Fruit fly (Drosophila melanogaster): ENCODE results near the gene robo2.
A peak's percentile ranks its signal among the peaks of the same experiment; 100 is the strongest.

Gene robo2

DNA sequence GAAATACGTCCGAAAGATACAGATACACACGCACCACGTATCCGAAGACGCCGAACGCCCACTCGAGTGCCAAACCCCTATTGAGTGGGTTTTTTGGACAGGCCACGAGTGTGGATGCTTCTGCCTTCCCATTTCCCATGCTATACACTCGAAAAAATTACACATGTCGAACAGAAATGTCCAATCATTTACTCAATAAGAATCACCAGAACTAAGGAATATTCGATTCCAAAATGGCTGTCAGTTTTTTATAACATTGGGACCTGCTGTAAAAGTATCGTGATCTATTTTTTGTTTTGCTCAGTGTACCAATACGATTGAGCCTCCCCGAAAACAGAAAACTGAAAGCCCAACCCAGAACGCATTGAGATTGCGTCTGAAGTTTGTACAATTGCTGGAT is 2.5 kb upstream of the robo2 start (continued):
- TF ChIP-seq da (GFP tag; optimal IDR thresholded peaks at IDR 0.05) (peak; percentile 45), gce (GFP tag; IDR thresholded peaks at IDR 0.05) (0 out of 3 replicates have a peak, but pooled peaks have one; percentile 43), bigmax (GFP tag; optimal IDR thresholded peaks at IDR 0.05) (no peak), CG2199 (GFP tag; IDR thresholded peaks at IDR 0.05) (0 out of 3 replicates have a peak, but pooled peaks have one; percentile 58), corto (GFP tag; optimal IDR thresholded peaks at IDR 0.05) (no peak), Sox100B (GFP tag; optimal IDR thresholded peaks at IDR 0.05) (peak; percentile 60), Rx (GFP tag; IDR thresholded peaks at IDR 0.05) (peak; percentile 58), rib (GFP tag; IDR thresholded peaks at IDR 0.05) (no peak), Gug (GFP tag; IDR thresholded peaks at IDR 0.05) (peak; percentile 59; the same call in 2 of the 4 replicates), CG12299 (tag; optimal IDR thresholded peaks at IDR 0.05) (no peak), CG31365 (tag; optimal IDR thresholded peaks at IDR 0.05) (peak; percentile 18), phol (tag; optimal IDR thresholded peaks at IDR 0.05) (peak; percentile 88), CG17568 (GFP tag; optimal IDR thresholded peaks at IDR 0.05) (peak; percentile 68), crol (GFP tag; IDR thresholded peaks at IDR 0.05) (no peak), GATAe (GFP tag; conservative IDR thresholded peaks at IDR 0.05) (no peak), CG1602 (GFP tag; optimal IDR thresholded peaks at IDR 0.05) (peak; percentile 67), fu2 (GFP tag; optimal IDR thresholded peaks at IDR 0.05) (peak; percentile 49), CG11696 (GFP tag; IDR thresholded peaks at IDR 0.05) (peak; percentile 42; the same call in 1 of the 2 replicates), grau (tag; optimal IDR thresholded peaks at IDR 0.05) (peak; percentile 76), MBD-R2 (GFP tag; IDR thresholded peaks at IDR 0.05) (no peak), CG1024 (GFP tag; IDR thresholded peaks at IDR 0.05) (peak; percentile 54), ci (GFP tag; IDR thresholded peaks at IDR 0.05) (peak; percentile 85), tgo (GFP tag; IDR thresholded peaks at IDR 0.05) (peak; percentile 61), sna (GFP tag; IDR thresholded peaks at IDR 0.05; ENCODE audit: partially characterized antibody) (no peak), Deaf1 (tag; optimal IDR thresholded peaks at IDR 0.05) (peak; percentile 82), Dad (GFP tag; optimal IDR thresholded peaks at IDR 0.05) (peak; percentile 71), lola (GFP tag; optimal IDR thresholded peaks at IDR 0.05) (peak in 1 of 3 experiments; percentile 86), CG6254 (GFP tag; optimal IDR thresholded peaks at IDR 0.05) (peak; percentile 84), esg (GFP tag; conservative IDR thresholded peaks at IDR 0.05) (peak; percentile 69), CG3995 (GFP tag; optimal IDR thresholded peaks at IDR 0.05) (no peak), CG34224 (GFP tag; IDR thresholded peaks at IDR 0.05; ENCODE audit: partially characterized antibody) (no peak), CG31441 (GFP tag; IDR thresholded peaks at IDR 0.05) (peak; percentile 85), btn (GFP tag; optimal IDR thresholded peaks at IDR 0.05) (peak; percentile 87), CG11247 (GFP tag; IDR thresholded peaks at IDR 0.05) (peak; percentile 56), Bgb (GFP tag; IDR thresholded peaks at IDR 0.05; ENCODE audit: partially characterized antibody) (no peak), knrl (GFP tag; IDR thresholded peaks at IDR 0.05; ENCODE audit: partially characterized antibody) (no peak), run (tag; optimal IDR thresholded peaks at IDR 0.05) (peak; percentile 40), exex (tag; optimal IDR thresholded peaks at IDR 0.05) (no peak), Oli (tag; optimal IDR thresholded peaks at IDR 0.05) (peak; percentile 87), nau (GFP tag; optimal IDR thresholded peaks at IDR 0.05) (peak; percentile 67), ftz-f1 (GFP tag; optimal IDR thresholded peaks at IDR 0.05) (no peak), ash1 (GFP tag; optimal IDR thresholded peaks at IDR 0.05) (no peak), CG12659 (GFP tag; optimal IDR thresholded peaks at IDR 0.05) (peak; percentile 47), HLH54F (GFP tag; optimal IDR thresholded peaks at IDR 0.05) (peak; percentile 76), CG18262 (tag; optimal IDR thresholded peaks at IDR 0.05) (peak; percentile 87), Opbp (GFP tag; IDR thresholded peaks at IDR 0.05; ENCODE audit: partially characterized antibody) (no peak), CG1529 (GFP tag; optimal IDR thresholded peaks at IDR 0.05) (peak; percentile 60), HLH3B (GFP tag; IDR thresholded peaks at IDR 0.05) (peak; percentile 65), CG30020 (tag; optimal IDR thresholded peaks at IDR 0.05) (no peak), CG5180 (GFP tag; optimal IDR thresholded peaks at IDR 0.05) (peak; percentile 57), CG1647 (GFP tag; optimal IDR thresholded peaks at IDR 0.05) (peak; percentile 89)
